Worm (Caenorhabditis elegans) whole organism, L1 larva: Measurements from ENCODE around the gene avr-15.

Experiments
- C04F5.9 ChIP-seq: sonication (generic microtip); optimal IDR thresholded peaks from 2 replicates; lab custom pipeline; 2016; ENCODE audit warnings: missing genetic modification characterization, missing compliant biosample characterization
- dpl-1 ChIP-seq, 3 experiments: fragments of 150-350 bp in 2 of 3; sonication (generic microtip) in 1 of 3; optimal IDR thresholded peaks; 2 replicates each; lab custom pipeline; 2014 to 2017; ENCODE audit warnings: missing biosample characterization in 3 of 3, missing genetic modification characterization in 3 of 3, missing genetic modification reagents in 3 of 3
- fkh-8 ChIP-seq: sonication (generic microtip); optimal IDR thresholded peaks from 2 replicates; lab custom pipeline; 2016; ENCODE audit warnings: mild to moderate bottlenecking, missing genetic modification characterization, missing compliant biosample characterization
- lin-39 ChIP-seq: fragments of 150-350 bp; optimal IDR thresholded peaks from 2 replicates; lab custom pipeline; 2014; ENCODE audit warnings: missing biosample characterization, missing genetic modification reagents, missing genetic modification characterization
- nhr-237 ChIP-seq: fragments of 150-350 bp; optimal IDR thresholded peaks from 2 replicates; lab custom pipeline; 2014; ENCODE audit warnings: missing biosample characterization, missing genetic modification characterization
- nhr-77 ChIP-seq: fragments of 150-350 bp; optimal IDR thresholded peaks from 2 replicates; lab custom pipeline; 2014; ENCODE audit warnings: missing biosample characterization, missing genetic modification characterization
- snpc-4 ChIP-seq: fragments of 150-350 bp; optimal IDR thresholded peaks from 2 replicates; lab custom pipeline; 2014; ENCODE audit warnings: missing biosample characterization, missing genetic modification characterization

DNA sequence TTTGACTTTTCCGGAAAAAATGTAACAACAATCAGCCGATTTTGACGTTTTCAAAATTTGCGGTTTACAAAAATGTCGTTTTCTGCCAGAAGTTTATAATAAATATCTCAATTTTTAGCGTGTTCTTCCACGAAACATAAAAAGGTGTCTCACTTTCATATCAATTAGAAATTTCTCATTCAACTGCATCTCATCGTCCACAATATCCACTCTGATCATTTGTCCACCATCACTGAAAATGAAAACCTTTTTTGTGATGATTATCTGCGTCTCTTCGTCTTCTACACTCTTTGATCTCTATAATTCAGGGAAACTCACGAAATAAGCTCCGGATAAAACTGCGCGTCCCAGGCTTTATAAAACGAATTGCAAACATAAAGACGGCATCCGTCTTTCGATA, 997 bp upstream of the avr-15 start:
- no peak for TF ChIP-seq snpc-4
- TF ChIP-seq dpl-1 (GFP tag; optimal IDR thresholded peaks at IDR 0.05; lab: Kevin White, UChicago) = no peak
- TF ChIP-seq nhr-237 = no peak
- TF ChIP-seq nhr-77 (tag; lab: Kevin White, UChicago) = no peak
- TF ChIP-seq C04F5.9 (tag; lab: Kevin White, UChicago) = no peak
- no peak for TF ChIP-seq fkh-8 (tag; lab: Kevin White, UChicago)
- TF ChIP-seq lin-39 (tag; lab: Kevin White, UChicago) = no peak
